Worm (Caenorhabditis elegans): Measurements from ENCODE around the gene par-5.
A peak's percentile ranks its signal among the peaks of the same experiment; 100 is the strongest.

Gene par-5

ce11 chrIV:11821591-11822361, at the start of gene par-5, which contains the start of gene M117.3:
TSS of gene par-5 (minus strand) at chrIV:11821924.
TSS of gene M117.3 (plus strand) at chrIV:11822206.
- no peak for TF ChIP-seq F57C9.4 (tag; optimal IDR thresholded peaks at IDR 0.05)
- no peak for TF ChIP-seq nfya-2 (GFP tag; IDR thresholded peaks at IDR 0.05)
- no peak for TF ChIP-seq akir-1 (GFP tag; optimal IDR thresholded peaks at IDR 0.05)
- TF ChIP-seq nfya-1 (tag; optimal IDR thresholded peaks at IDR 0.05; ENCODE audit: borderline replicate concordance, insufficient read depth), result no peak
- TF ChIP-seq ceh-79 (tag; optimal IDR thresholded peaks at IDR 0.05), result no peak
- TF ChIP-seq Y95B8A.8 (GFP tag; IDR thresholded peaks at IDR 0.05), result peak; percentile 55; the same call in 1 of the 2 replicates
- peak; percentile 76 for TF ChIP-seq hsf-1 (GFP tag; IDR thresholded peaks at IDR 0.05)
- TF ChIP-seq ztf-18 (tag; optimal IDR thresholded peaks at IDR 0.05), result peak; percentile 55
- TF ChIP-seq C06A6.2 (GFP tag; conservative IDR thresholded peaks at IDR 0.05), result peak; percentile 60; the same call in 1 of the 2 replicates
- TF ChIP-seq K11D2.4 (GFP tag; IDR thresholded peaks at IDR 0.05), result peak; percentile 65
- TF ChIP-seq ztf-25 (GFP tag; IDR thresholded peaks at IDR 0.05), result no peak
- TF ChIP-seq rcor-1 (GFP tag; IDR thresholded peaks at IDR 0.05), result peak; percentile 57
- TF ChIP-seq egl-18 (GFP tag; IDR thresholded peaks at IDR 0.05), result 0 out of 2 replicates have a peak, but pooled peaks have one; percentile 22
- no peak for TF ChIP-seq tbx-9 (tag; optimal IDR thresholded peaks at IDR 0.05; ENCODE audit: borderline replicate concordance)
- no peak for TF ChIP-seq lag-1 (GFP tag; IDR thresholded peaks at IDR 0.05)
- TF ChIP-seq nhr-120 (GFP tag; IDR thresholded peaks at IDR 0.05), result no peak
- no peak for TF ChIP-seq F49E8.2 (tag; optimal IDR thresholded peaks at IDR 0.05; ENCODE audit: insufficient read depth)
- peak; percentile 92 for TF ChIP-seq nhr-80 (tag; optimal IDR thresholded peaks at IDR 0.05)
- peak; percentile 11; the same call in 1 of the 2 replicates for TF ChIP-seq D2030.7 (GFP tag; IDR thresholded peaks at IDR 0.05)
- TF ChIP-seq lsy-27 (tag; optimal IDR thresholded peaks at IDR 0.05; ENCODE audit: borderline replicate concordance, insufficient read depth), result no peak
- TF ChIP-seq F37B4.10 (GFP tag; IDR thresholded peaks at IDR 0.05), result no peak
- peak; percentile 51; the same call in 1 of the 2 replicates for TF ChIP-seq lir-1 (GFP tag; conservative IDR thresholded peaks at IDR 0.05)
- no peak for TF ChIP-seq nhr-27 (tag; optimal IDR thresholded peaks at IDR 0.05)
- TF ChIP-seq bed-1 (GFP tag; IDR thresholded peaks at IDR 0.05), result no peak
- TF ChIP-seq snpc-1.3 (tag; optimal IDR thresholded peaks at IDR 0.05; ENCODE audit: insufficient read depth), result no peak
- peak in 1 of 3 experiments; percentile 73 for TF ChIP-seq lin-35 (GFP tag; optimal IDR thresholded peaks at IDR 0.05)
- TF ChIP-seq hmg-1.2 (GFP tag; IDR thresholded peaks at IDR 0.05), result peak; percentile 62; the same call in 1 of the 2 replicates
- TF ChIP-seq F57A8.1 (GFP tag; optimal IDR thresholded peaks at IDR 0.05), result no peak
- no peak for TF ChIP-seq Y53F4B.3 (GFP tag; IDR thresholded peaks at IDR 0.05)
- TF ChIP-seq zfh-2 (GFP tag; conservative IDR thresholded peaks at IDR 0.05), result peak; percentile 85
- TF ChIP-seq ztf-22 (GFP tag; optimal IDR thresholded peaks at IDR 0.05), result peak; percentile 16
- peak; percentile 5 for TF ChIP-seq ets-4 (GFP tag; optimal IDR thresholded peaks at IDR 0.05)
- peak; percentile 45; the same call in 1 of the 2 replicates for TF ChIP-seq dox-1 (GFP tag; IDR thresholded peaks at IDR 0.05)
- TF ChIP-seq athp-1 (tag; optimal IDR thresholded peaks at IDR 0.05), result peak; percentile 70
- TF ChIP-seq nhr-90 (tag; optimal IDR thresholded peaks at IDR 0.05), result peak; percentile 27
- no peak for TF ChIP-seq ceh-91 (GFP tag; IDR thresholded peaks at IDR 0.05)
- TF ChIP-seq hrde-1 (tag; optimal IDR thresholded peaks at IDR 0.05; ENCODE audit: borderline replicate concordance), result no peak
- peak; percentile 43 for TF ChIP-seq mxl-1 (tag; optimal IDR thresholded peaks at IDR 0.05)
- peak; percentile 75 for TF ChIP-seq cebp-1 (GFP tag; IDR thresholded peaks at IDR 0.05)
- peak; percentile 89 for TF ChIP-seq cebp-1 (tag; optimal IDR thresholded peaks at IDR 0.05)
- peak; percentile 90 for TF ChIP-seq nfyb-1 (GFP tag; IDR thresholded peaks at IDR 0.05)
- no peak for TF ChIP-seq ceh-58 (GFP tag; IDR thresholded peaks at IDR 0.05)
- peak; percentile 36 to 39 for TF ChIP-seq let-607 (tag; optimal IDR thresholded peaks at IDR 0.05)
- TF ChIP-seq somi-1 (GFP tag; optimal IDR thresholded peaks at IDR 0.05), result peak; percentile 52
- TF ChIP-seq ztf-26 (tag; optimal IDR thresholded peaks at IDR 0.05), result peak; percentile 21
- TF ChIP-seq hmg-20 (GFP tag; IDR thresholded peaks at IDR 0.05), result no peak

Measured in whole organism, young adult.